Fruit fly (Drosophila melanogaster): Measurements from ENCODE around the gene nau.

The nau gene

DNA sequence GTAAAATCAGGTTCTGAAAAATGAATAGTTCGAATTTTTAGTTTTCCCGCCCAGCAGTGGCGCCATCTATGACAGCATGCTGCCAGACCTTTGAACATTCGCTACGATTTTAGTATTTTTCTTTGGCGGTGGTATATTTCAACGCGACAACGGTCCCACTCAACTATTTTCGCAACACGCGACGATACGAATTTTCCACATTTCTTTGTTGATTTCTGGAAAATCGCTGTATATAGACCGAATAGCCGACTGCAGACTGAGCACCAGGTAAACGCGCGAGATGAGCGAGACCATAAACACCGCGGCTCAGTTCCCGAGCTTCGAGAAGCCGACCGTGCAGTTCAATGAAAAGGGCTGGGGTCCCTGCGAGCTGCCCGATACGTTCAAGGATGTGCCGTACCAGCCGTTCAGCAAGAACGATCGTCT lies 38.2 kb downstream of the nau start, which contains the start of gene eIF3d1 (continued):
- TF ChIP-seq tna (GFP tag; IDR thresholded peaks at IDR 0.05; ENCODE audit: partially characterized antibody) (no peak), pros (GFP tag; optimal IDR thresholded peaks at IDR 0.05) (no peak), hb (GFP tag; IDR thresholded peaks at IDR 0.05; ENCODE audit: partially characterized antibody) (no peak), HHEX (GFP tag; optimal IDR thresholded peaks at IDR 0.05) (no peak), BEAF-32 (GFP tag; optimal IDR thresholded peaks at IDR 0.05) (peak; percentile 60), CG2202 (tag; optimal IDR thresholded peaks at IDR 0.05) (no peak), Bdp1 (GFP tag; optimal IDR thresholded peaks at IDR 0.05) (peak; percentile 41), GATAe (GFP tag; conservative IDR thresholded peaks at IDR 0.05) (no peak), trh (GFP tag; optimal IDR thresholded peaks at IDR 0.05) (no peak), CG12659 (GFP tag; optimal IDR thresholded peaks at IDR 0.05) (peak; percentile 29), CG31441 (GFP tag; IDR thresholded peaks at IDR 0.05) (no peak), zen (tag; optimal IDR thresholded peaks at IDR 0.05) (no peak), CG14050 (GFP tag; IDR thresholded peaks at IDR 0.05) (no peak), PHDP (tag; optimal IDR thresholded peaks at IDR 0.05) (no peak), HLH54F (GFP tag; optimal IDR thresholded peaks at IDR 0.05) (no peak), ara (GFP tag; IDR thresholded peaks at IDR 0.05) (no peak), E2f2 (GFP tag; IDR thresholded peaks at IDR 0.05) (peak; percentile 99), gem (tag; optimal IDR thresholded peaks at IDR 0.05) (no peak), Usf (GFP tag; optimal IDR thresholded peaks at IDR 0.05) (no peak), ewg (GFP tag; optimal IDR thresholded peaks at IDR 0.05) (peak; percentile 9), wek (GFP tag; optimal IDR thresholded peaks at IDR 0.05) (no peak), CG9797 (GFP tag; optimal IDR thresholded peaks at IDR 0.05) (peak; percentile 99), Trl (optimal IDR thresholded peaks at IDR 0.05) (no peak), Trl (GFP tag; optimal IDR thresholded peaks at IDR 0.05) (peak; percentile 11), CG14860 (GFP tag; IDR thresholded peaks at IDR 0.05; ENCODE audit: partially characterized antibody) (no peak), CG9932 (GFP tag; IDR thresholded peaks at IDR 0.05) (peak; percentile 22; the same call in 1 of the 2 replicates), ro (GFP tag; IDR thresholded peaks at IDR 0.05) (no peak), CG2116 (GFP tag; optimal IDR thresholded peaks at IDR 0.05) (peak; percentile 51), gro (GFP tag; optimal IDR thresholded peaks at IDR 0.05) (peak; percentile 44), zfh2 (GFP tag; optimal IDR thresholded peaks at IDR 0.05) (peak; percentile 22), sob (GFP tag; IDR thresholded peaks at IDR 0.05) (no peak), sim (GFP tag; IDR thresholded peaks at IDR 0.05) (no peak), gcm2 (GFP tag; optimal IDR thresholded peaks at IDR 0.05) (no peak), ind (GFP tag; optimal IDR thresholded peaks at IDR 0.05) (peak; percentile 4), CG3163 (GFP tag; optimal IDR thresholded peaks at IDR 0.05) (peak; percentile 36), CG15269 (tag; optimal IDR thresholded peaks at IDR 0.05) (no peak), Pdp1 (GFP tag; optimal IDR thresholded peaks at IDR 0.05) (no peak), org-1 (GFP tag; optimal IDR thresholded peaks at IDR 0.05) (no peak), psq (GFP tag; optimal IDR thresholded peaks at IDR 0.05) (no peak), al (GFP tag; IDR thresholded peaks at IDR 0.05) (no peak), CG4360 (GFP tag; IDR thresholded peaks at IDR 0.05) (no peak), CG2712 (tag; optimal IDR thresholded peaks at IDR 0.05) (no peak), CG3847 (GFP tag; IDR thresholded peaks at IDR 0.05) (peak; percentile 88), da (GFP tag; optimal IDR thresholded peaks at IDR 0.05) (no peak), CrebB (tag; optimal IDR thresholded peaks at IDR 0.05) (no peak), ssp (GFP tag; IDR thresholded peaks at IDR 0.05) (no peak), CG8359 (GFP tag; optimal IDR thresholded peaks at IDR 0.05; ENCODE audit: borderline replicate concordance) (no peak), dmrt99B (tag; optimal IDR thresholded peaks at IDR 0.05) (no peak), pnt (GFP tag; optimal IDR thresholded peaks at IDR 0.05) (peak; percentile 6), MBD-R2 (GFP tag; IDR thresholded peaks at IDR 0.05) (peak; percentile 66), gsb-n (tag; optimal IDR thresholded peaks at IDR 0.05) (no peak), CG12299 (tag; optimal IDR thresholded peaks at IDR 0.05) (no peak)
